Fruit fly (Drosophila melanogaster): Measurements from ENCODE around the gene kek5.

Gene kek5

DNA sequence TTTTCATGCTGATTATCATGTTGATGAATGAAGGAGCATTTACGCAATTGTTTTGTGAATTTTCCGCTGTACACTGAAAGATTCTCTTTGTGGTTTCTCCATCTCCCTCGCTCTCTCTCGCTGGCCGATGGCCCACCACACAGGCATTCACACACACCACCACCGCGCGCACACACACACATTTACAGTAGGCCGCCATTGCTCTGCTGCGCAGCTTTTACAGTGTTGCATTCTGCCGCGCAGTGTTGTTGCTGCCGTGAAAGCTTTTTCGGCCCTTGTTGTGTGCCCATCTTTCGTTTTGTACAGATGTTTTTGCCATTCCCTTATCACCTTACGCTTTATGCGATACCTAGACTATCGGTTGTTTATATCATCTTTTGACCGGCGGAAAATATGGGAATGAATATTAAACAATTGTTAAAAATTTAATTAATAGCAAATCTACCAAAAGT is 143.9 kb downstream of the kek5 start (continued):
- TF ChIP-seq shn (GFP tag; optimal IDR thresholded peaks at IDR 0.05) (no peak), CG1602 (GFP tag; optimal IDR thresholded peaks at IDR 0.05) (no peak), NC2β (GFP tag; optimal IDR thresholded peaks at IDR 0.05) (no peak), CG18619 (GFP tag; optimal IDR thresholded peaks at IDR 0.05) (no peak), CG7271 (tag; optimal IDR thresholded peaks at IDR 0.05) (no peak), CG2202 (tag; optimal IDR thresholded peaks at IDR 0.05) (no peak), sna (GFP tag; IDR thresholded peaks at IDR 0.05; ENCODE audit: partially characterized antibody) (peak; percentile 72), Tbp (GFP tag; optimal IDR thresholded peaks at IDR 0.05) (no peak), Pdp1 (GFP tag; optimal IDR thresholded peaks at IDR 0.05) (peak in 1 of 2 experiments; percentile 69), salm (tag; optimal IDR thresholded peaks at IDR 0.05) (no peak), Atf-2 (GFP tag; optimal IDR thresholded peaks at IDR 0.05) (no peak), hkb (optimal IDR thresholded peaks at IDR 0.05) (no peak), hkb (GFP tag; IDR thresholded peaks at IDR 0.05) (no peak), CG16815 (GFP tag; optimal IDR thresholded peaks at IDR 0.05) (no peak), fru (optimal IDR thresholded peaks at IDR 0.05) (no peak), ind (GFP tag; optimal IDR thresholded peaks at IDR 0.05) (no peak), CG14710 (tag; optimal IDR thresholded peaks at IDR 0.05) (peak; percentile 11), Scr (GFP tag; IDR thresholded peaks at IDR 0.05; ENCODE audit: partially characterized antibody) (peak; percentile 71), unc-4 (GFP tag; IDR thresholded peaks at IDR 0.05; ENCODE audit: partially characterized antibody) (peak; percentile 80), slbo (GFP tag; IDR thresholded peaks at IDR 0.05) (no peak; the same call in 1 of the 2 replicates), CG30431 (GFP tag; optimal IDR thresholded peaks at IDR 0.05) (no peak), pb (GFP tag; optimal IDR thresholded peaks at IDR 0.05) (no peak), chn (GFP tag; optimal IDR thresholded peaks at IDR 0.05) (peak; percentile 19), CG8281 (tag; optimal IDR thresholded peaks at IDR 0.05) (no peak), Dad (GFP tag; optimal IDR thresholded peaks at IDR 0.05) (peak; percentile 12), ttk (GFP tag; IDR thresholded peaks at IDR 0.05) (no peak), Myb (GFP tag; optimal IDR thresholded peaks at IDR 0.05) (no peak), CG6854 (GFP tag; optimal IDR thresholded peaks at IDR 0.05) (no peak), Bteb2 (GFP tag; optimal IDR thresholded peaks at IDR 0.05) (no peak), CG3995 (GFP tag; optimal IDR thresholded peaks at IDR 0.05) (no peak), CG31224 (GFP tag; IDR thresholded peaks at IDR 0.05) (no peak), CG18262 (tag; optimal IDR thresholded peaks at IDR 0.05) (no peak), eyg (GFP tag; optimal IDR thresholded peaks at IDR 0.05) (no peak), cad (GFP tag; optimal IDR thresholded peaks at IDR 0.05) (no peak), HLH4C (GFP tag; IDR thresholded peaks at IDR 0.05; ENCODE audit: partially characterized antibody) (peak; percentile 52; the same call in 2 of the 3 replicates), CG4328 (GFP tag; optimal IDR thresholded peaks at IDR 0.05) (no peak), unpg (GFP tag; optimal IDR thresholded peaks at IDR 0.05) (no peak), CG34224 (GFP tag; IDR thresholded peaks at IDR 0.05; ENCODE audit: partially characterized antibody) (peak; percentile 76), CG13296 (GFP tag; optimal IDR thresholded peaks at IDR 0.05) (no peak), sd (tag; optimal IDR thresholded peaks at IDR 0.05) (peak; percentile 12), CG9797 (GFP tag; optimal IDR thresholded peaks at IDR 0.05) (peak; percentile 28), CG9609 (GFP tag; optimal IDR thresholded peaks at IDR 0.05) (no peak), CG4424 (GFP tag; optimal IDR thresholded peaks at IDR 0.05) (no peak), CG10267 (tag; optimal IDR thresholded peaks at IDR 0.05) (peak; percentile 53), psq (GFP tag; optimal IDR thresholded peaks at IDR 0.05) (peak; percentile 80), CG31365 (tag; optimal IDR thresholded peaks at IDR 0.05) (peak; percentile 15), Usf (GFP tag; optimal IDR thresholded peaks at IDR 0.05) (no peak), rib (GFP tag; IDR thresholded peaks at IDR 0.05) (no peak), E2f1 (GFP tag; IDR thresholded peaks at IDR 0.05) (no peak), kay (GFP tag; optimal IDR thresholded peaks at IDR 0.05) (no peak), slp2 (GFP tag; optimal IDR thresholded peaks at IDR 0.05) (no peak), zf30C (GFP tag; optimal IDR thresholded peaks at IDR 0.05) (peak; percentile 75)

Measured in whole organism, embryonic.